Fruit fly (Drosophila melanogaster): ENCODE results near the gene CG15169.

CG15169 gene

DNA sequence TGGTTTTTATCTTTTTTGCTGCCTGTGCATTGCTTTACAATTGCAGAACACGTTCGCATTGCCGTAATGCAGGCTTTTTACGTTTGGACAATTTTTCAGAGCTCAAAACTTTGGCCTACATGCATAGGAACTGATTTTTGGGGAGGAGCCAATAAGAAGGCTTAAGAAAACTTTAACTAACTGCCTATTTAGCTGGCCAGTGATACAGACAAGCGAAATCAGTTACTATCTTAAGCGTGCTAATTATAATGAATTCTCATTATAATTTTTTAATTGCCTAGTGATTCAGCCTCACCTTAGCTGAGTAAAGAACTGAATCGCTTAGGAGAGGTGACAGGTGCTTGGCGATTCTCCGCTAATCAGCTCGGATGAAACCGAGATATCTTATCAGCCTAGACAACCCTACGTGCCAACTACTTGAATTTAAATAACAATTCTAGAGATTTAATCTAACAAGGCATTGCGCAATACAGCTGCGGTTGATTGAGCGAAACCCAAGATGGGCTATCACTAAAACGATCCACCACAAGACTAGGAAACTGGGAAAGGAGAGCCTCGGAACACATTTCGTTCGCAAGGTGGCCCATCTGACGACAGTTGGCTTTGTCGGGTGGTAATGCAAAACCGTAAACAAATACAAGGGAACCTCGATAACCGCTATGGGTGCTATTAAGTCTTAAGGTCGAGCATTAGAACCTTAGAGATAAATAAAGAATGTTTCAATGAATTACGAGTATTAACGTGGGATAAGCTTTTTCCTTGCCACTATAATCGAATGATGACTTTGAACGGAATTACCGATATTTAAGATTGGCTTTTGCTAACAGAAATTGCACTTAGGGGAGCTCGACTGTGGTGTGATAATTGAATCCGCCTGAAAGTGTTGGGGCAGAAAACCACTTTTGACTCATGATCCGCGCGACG, 5.4 kb upstream of the CG15169 start (continued):
- TF ChIP-seq Mrtf (GFP tag; IDR thresholded peaks at IDR 0.05) (0 out of 3 replicates have a peak, but pooled peaks have one; percentile 15), dimm (GFP tag; IDR thresholded peaks at IDR 0.05) (no peak), CG8290 (GFP tag; optimal IDR thresholded peaks at IDR 0.05) (no peak), CG8290 (tag; optimal IDR thresholded peaks at IDR 0.05) (no peak), Ets65A (GFP tag) (peak; percentile 8)

dm6 chr2L:18986125-18986498, 4.7 kb upstream of the CG15169 start:
- TF ChIP-seq CG14710 (tag; optimal IDR thresholded peaks at IDR 0.05) (no peak), Opbp (GFP tag; IDR thresholded peaks at IDR 0.05; ENCODE audit: partially characterized antibody) (0 out of 3 replicates have a peak, but pooled peaks have one; percentile 7), crol (GFP tag; IDR thresholded peaks at IDR 0.05) (peak; percentile 30; the same call in 1 of the 2 replicates)

DNA sequence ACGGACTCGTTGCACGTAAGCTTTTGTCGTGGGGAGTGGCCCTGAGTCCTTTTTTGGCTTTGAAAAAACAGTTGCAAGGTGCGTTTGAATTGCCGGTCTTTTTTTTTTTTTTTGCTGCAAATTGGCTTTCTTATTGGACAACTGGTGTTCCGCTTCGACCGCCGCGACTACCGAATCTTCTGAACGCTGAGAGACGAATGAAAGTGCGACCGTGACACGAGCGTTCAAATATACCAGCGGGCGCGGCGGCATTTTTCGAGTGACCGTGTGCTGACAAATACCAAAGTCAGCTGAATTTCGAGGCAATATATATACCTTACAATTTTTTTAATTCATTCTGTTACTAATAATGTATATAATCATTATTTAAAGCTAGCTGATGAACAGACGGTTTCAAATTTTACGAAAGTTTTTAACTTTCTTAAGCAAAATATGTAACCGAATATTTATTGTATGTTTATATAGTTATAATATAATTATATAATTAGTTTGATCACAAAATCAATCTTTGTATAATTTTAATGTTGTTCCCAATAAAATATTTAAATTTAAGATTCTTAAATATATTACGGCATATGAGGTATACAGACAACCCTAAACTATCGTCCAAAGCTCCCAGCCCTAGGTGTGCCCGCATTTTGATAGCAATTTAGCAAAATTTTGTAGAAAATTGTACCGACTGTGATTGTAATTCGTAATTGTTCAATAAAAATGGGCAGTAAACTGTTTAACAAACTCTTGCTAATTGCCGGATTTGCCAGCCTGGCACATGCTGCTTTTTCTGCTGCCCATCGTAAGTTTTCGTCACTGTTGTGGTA, 3.5 kb upstream of the CG15169 start, which contains the start of the genes Swip-1 and EMC5:
TSS of gene Swip-1 (minus strand) at position 203 of the 818 bp plus-strand sequence.
TSS of gene EMC5 (plus strand) at position 630 of the 818 bp plus-strand sequence.
- peak; percentile 16 for TF ChIP-seq kay (GFP tag; optimal IDR thresholded peaks at IDR 0.05)
- TF ChIP-seq mld (GFP tag; IDR thresholded peaks at IDR 0.05; ENCODE audit: partially characterized antibody): no peak
- no peak for TF ChIP-seq CG30431 (GFP tag; optimal IDR thresholded peaks at IDR 0.05)
- peak; percentile 67; the same call in 1 of the 2 replicates for TF ChIP-seq CG32532 (GFP tag; IDR thresholded peaks at IDR 0.05)
- peak; percentile 73 for TF ChIP-seq Xbp1 (GFP tag; optimal IDR thresholded peaks at IDR 0.05)
- TF ChIP-seq CG2202 (tag; optimal IDR thresholded peaks at IDR 0.05): no peak
- no peak for TF ChIP-seq crc (GFP tag; optimal IDR thresholded peaks at IDR 0.05)
- peak; percentile 55 for TF ChIP-seq fd96Cb (tag; optimal IDR thresholded peaks at IDR 0.05)
- no peak for TF ChIP-seq Dref (GFP tag; IDR thresholded peaks at IDR 0.05)
- TF ChIP-seq dan (GFP tag; IDR thresholded peaks at IDR 0.05): no peak
- no peak for TF ChIP-seq D19B (GFP tag; optimal IDR thresholded peaks at IDR 0.05)
- TF ChIP-seq CG4282 (GFP tag; optimal IDR thresholded peaks at IDR 0.05): no peak
- 0 out of 2 replicates have a peak, but pooled peaks have one; percentile 31 for TF ChIP-seq CG17612 (GFP tag; IDR thresholded peaks at IDR 0.05)
- TF ChIP-seq Gsc (GFP tag; IDR thresholded peaks at IDR 0.05): no peak
- peak; percentile 68 for TF ChIP-seq dmrt11E (tag; optimal IDR thresholded peaks at IDR 0.05)
- no peak for TF ChIP-seq CG11398 (GFP tag; optimal IDR thresholded peaks at IDR 0.05)
- no peak for TF ChIP-seq hkb (optimal IDR thresholded peaks at IDR 0.05)
- TF ChIP-seq hkb (GFP tag; IDR thresholded peaks at IDR 0.05): no peak
- TF ChIP-seq CG34224 (GFP tag; IDR thresholded peaks at IDR 0.05; ENCODE audit: partially characterized antibody): no peak; the same call in 1 of the 3 replicates
- TF ChIP-seq CG16815 (GFP tag; optimal IDR thresholded peaks at IDR 0.05): peak; percentile 48
- peak in 1 of 2 experiments; percentile 15 for TF ChIP-seq Hr78 (GFP tag; optimal IDR thresholded peaks at IDR 0.05)
- no peak for TF ChIP-seq sens-2 (GFP tag; IDR thresholded peaks at IDR 0.05)
- TF ChIP-seq CG17186 (GFP tag; optimal IDR thresholded peaks at IDR 0.05): peak; percentile 28
- TF ChIP-seq ind (GFP tag; optimal IDR thresholded peaks at IDR 0.05): peak; percentile 59
- peak; percentile 49 for TF ChIP-seq unpg (GFP tag; optimal IDR thresholded peaks at IDR 0.05)
- peak; percentile 73 for TF ChIP-seq dysf (GFP tag; IDR thresholded peaks at IDR 0.05)
- no peak for TF ChIP-seq wor (GFP tag; IDR thresholded peaks at IDR 0.05)
- TF ChIP-seq CG10979 (tag; optimal IDR thresholded peaks at IDR 0.05): peak; percentile 56
- peak; percentile 88 for TF ChIP-seq Elba2 (GFP tag; optimal IDR thresholded peaks at IDR 0.05)
- peak; percentile 60 for TF ChIP-seq bbx (GFP tag; IDR thresholded peaks at IDR 0.05; ENCODE audit: partially characterized antibody)
- TF ChIP-seq CG11247 (GFP tag; IDR thresholded peaks at IDR 0.05): peak; percentile 64
- TF ChIP-seq HmgZ (tag; optimal IDR thresholded peaks at IDR 0.05): peak; percentile 28
- peak; percentile 45 for TF ChIP-seq tap (tag; optimal IDR thresholded peaks at IDR 0.05)
- TF ChIP-seq ash1 (GFP tag; optimal IDR thresholded peaks at IDR 0.05): no peak
- TF ChIP-seq CG2678 (tag; optimal IDR thresholded peaks at IDR 0.05): peak; percentile 80
- peak; percentile 54; the same call in 1 of the 2 replicates for TF ChIP-seq CG11085 (GFP tag; IDR thresholded peaks at IDR 0.05)

Data from whole organism, embryonic.